Worm (Caenorhabditis elegans): ENCODE data around the gene str-187.

Gene str-187

ce11 chrIV:17269042-17269441 lies 3.7 kb downstream of the str-187 start, which contains the start of gene atgp-1:
Gene atgp-1, plus strand, starts transcription at chrIV:17269342.
- TF ChIP-seq egl-27 (tag; optimal IDR thresholded peaks at IDR 0.05) (no peak), eor-1 (tag; optimal IDR thresholded peaks at IDR 0.05) (no peak), ama-1 (optimal IDR thresholded peaks at IDR 0.05) (no peak), hmg-11 (tag; optimal IDR thresholded peaks at IDR 0.05) (no peak), ceh-16 (tag; optimal IDR thresholded peaks at IDR 0.05) (no peak), jun-1 (tag; optimal IDR thresholded peaks at IDR 0.05) (no peak)

- TF ChIP-seq nhr-25 (tag; optimal IDR thresholded peaks at IDR 0.05): peak; percentile 25
- TF ChIP-seq ztf-4 (tag; optimal IDR thresholded peaks at IDR 0.05): no peak
Observed at ce11 chrIV:17269702-17270101, 4.3 kb downstream of the str-187 start.

ce11 chrIV:17273602-17274110 lies 8.3 kb downstream of the str-187 start, which contains the start of gene gln-5:
Gene gln-5, minus strand, starts transcription at chrIV:17273652.
- TF ChIP-seq lin-39 (tag; optimal IDR thresholded peaks at IDR 0.05) (no peak), daf-12 (tag; optimal IDR thresholded peaks at IDR 0.05) (no peak), mml-1 (tag; optimal IDR thresholded peaks at IDR 0.05) (no peak)

ce11 chrIV:17275281-17275680 lies 9.9 kb downstream of the str-187 start, which contains the start of gene lhfp-4:
Gene lhfp-4, plus strand, starts transcription at chrIV:17275581.
- TF ChIP-seq egl-27 (tag; optimal IDR thresholded peaks at IDR 0.05): no peak

ce11 chrIV:17276705-17277458 lies 11.5 kb downstream of the str-187 start, which contains the start of gene clec-196:
Gene clec-196, plus strand, starts transcription at chrIV:17276956.
- no peak for TF ChIP-seq nhr-77 (tag; optimal IDR thresholded peaks at IDR 0.05)
- peak; percentile 52 for TF ChIP-seq nfya-1 (tag; optimal IDR thresholded peaks at IDR 0.05; ENCODE audit: insufficient read depth)
- peak; percentile 19 for TF ChIP-seq hmg-11 (tag; optimal IDR thresholded peaks at IDR 0.05)
- peak; percentile 14 for TF ChIP-seq ama-1 (optimal IDR thresholded peaks at IDR 0.05)

- TF ChIP-seq unc-39 (tag; optimal IDR thresholded peaks at IDR 0.05) (no peak), ama-1 (optimal IDR thresholded peaks at IDR 0.05) (peak; percentile 10), ZK546.5 (tag; optimal IDR thresholded peaks at IDR 0.05) (no peak), ztf-11 (tag; optimal IDR thresholded peaks at IDR 0.05) (no peak), nhr-11 (tag; optimal IDR thresholded peaks at IDR 0.05) (no peak)
Observed at ce11 chrIV:17277459-17278173, 12.2 kb downstream of the str-187 start.

ce11 chrIV:17278363-17278762 lies 13.0 kb downstream of the str-187 start:
- TF ChIP-seq lin-39 (tag; optimal IDR thresholded peaks at IDR 0.05) (peak; percentile 91), skn-1 (tag; optimal IDR thresholded peaks at IDR 0.05) (peak; percentile 86), daf-12 (tag; optimal IDR thresholded peaks at IDR 0.05) (peak; percentile 68), elt-3 (tag; optimal IDR thresholded peaks at IDR 0.05) (peak in 1 of 3 experiments; percentile 87), ceh-82 (tag; optimal IDR thresholded peaks at IDR 0.05) (peak; percentile 88), nhr-237 (tag; optimal IDR thresholded peaks at IDR 0.05) (peak; percentile 50), ceh-28 (tag; optimal IDR thresholded peaks at IDR 0.05) (peak; percentile 89), nhr-76 (tag; optimal IDR thresholded peaks at IDR 0.05) (peak; percentile 73), lin-15B (tag; optimal IDR thresholded peaks at IDR 0.05) (peak; percentile 88), ama-1 (optimal IDR thresholded peaks at IDR 0.05) (peak; percentile 87), egl-5 (tag; optimal IDR thresholded peaks at IDR 0.05) (peak; percentile 97), fos-1 (tag; optimal IDR thresholded peaks at IDR 0.05) (peak; percentile 91), nhr-77 (tag; optimal IDR thresholded peaks at IDR 0.05) (peak; percentile 86), elt-2 (tag; optimal IDR thresholded peaks at IDR 0.05) (peak; percentile 83), nhr-28 (tag; optimal IDR thresholded peaks at IDR 0.05) (no peak), ceh-9 (tag; optimal IDR thresholded peaks at IDR 0.05) (no peak), lsy-12 (tag; optimal IDR thresholded peaks at IDR 0.05) (peak; percentile 100), snpc-4 (tag; optimal IDR thresholded peaks at IDR 0.05) (peak; percentile 78), ztf-11 (tag; optimal IDR thresholded peaks at IDR 0.05) (no peak), nhr-12 (tag; optimal IDR thresholded peaks at IDR 0.05) (no peak), aly-2 (tag; optimal IDR thresholded peaks at IDR 0.05) (no peak), nhr-25 (tag; optimal IDR thresholded peaks at IDR 0.05) (peak; percentile 89), eor-1 (tag; optimal IDR thresholded peaks at IDR 0.05) (peak; percentile 79 to 89), unc-62 (GFP tag; optimal IDR thresholded peaks at IDR 0.05) (peak; percentile 81), fkh-10 (GFP tag; optimal IDR thresholded peaks at IDR 0.05) (peak; percentile 100), ceh-16 (tag; optimal IDR thresholded peaks at IDR 0.05) (peak; percentile 3), nhr-67 (tag; optimal IDR thresholded peaks at IDR 0.05) (peak; percentile 22), nfya-1 (tag; optimal IDR thresholded peaks at IDR 0.05; ENCODE audit: insufficient read depth) (peak; percentile 94), jun-1 (tag; optimal IDR thresholded peaks at IDR 0.05) (peak; percentile 97), nhr-11 (tag; optimal IDR thresholded peaks at IDR 0.05) (peak; percentile 98), unc-39 (tag; optimal IDR thresholded peaks at IDR 0.05) (no peak)

All from whole organism, L3 larva.